Fruit fly (Drosophila melanogaster) whole organism, prepupa: ENCODE data around the gene HP4.

Source experiments
- CG16779 ChIP-seq: fragments of 200-800 bp; sonication (Bioruptor generic); optimal IDR thresholded peaks from 3 replicates; lab custom pipeline; 2017; ENCODE audit warnings: missing biosample characterization, mild to moderate bottlenecking, missing genetic modification characterization
- CG3032 ChIP-seq: fragments of 200-800 bp; optimal IDR thresholded peaks from 2 replicates; lab custom pipeline; 2019; ENCODE audit warnings: missing biosample characterization, mild to moderate bottlenecking, missing genetic modification characterization, moderate library complexity
- CG31627 ChIP-seq: fragments of 200-800 bp; sonication (Bioruptor generic); optimal IDR thresholded peaks from 3 replicates; lab custom pipeline; 2016; ENCODE audit warnings: missing biosample characterization, missing genetic modification characterization
- CG34406 ChIP-seq: fragments of 200-800 bp; sonication (Bioruptor generic); optimal IDR thresholded peaks from 3 replicates; lab custom pipeline; 2016; ENCODE audit warnings: missing biosample characterization, missing genetic modification characterization
- CG6276 ChIP-seq: fragments of 200-800 bp; sonication (Bioruptor generic); optimal IDR thresholded peaks from 2 replicates; lab custom pipeline; 2017; ENCODE audit warnings: missing biosample characterization, mild to moderate bottlenecking, missing genetic modification characterization
- CG6854 ChIP-seq: fragments of 200-800 bp; sonication (Bioruptor generic); optimal IDR thresholded peaks from 2 replicates; lab custom pipeline; 2017; ENCODE audit warnings: missing biosample characterization, mild to moderate bottlenecking, missing genetic modification characterization
- CG7368 ChIP-seq: fragments of 200-800 bp; sonication (Bioruptor generic); optimal IDR thresholded peaks from 3 replicates; lab custom pipeline; 2016; ENCODE audit warnings: missing biosample characterization, missing genetic modification characterization
- Eip78C ChIP-seq: fragments of 200-800 bp; sonication (Bioruptor generic); peaks from one replicate; lab custom pipeline; 2016; ENCODE audit warnings: missing biosample characterization, missing genetic modification characterization
- Hr4 ChIP-seq: fragments of 200-800 bp; sonication (Bioruptor generic); optimal IDR thresholded peaks from 3 replicates; lab custom pipeline; 2016; ENCODE audit warnings: missing biosample characterization, missing genetic modification characterization
- Lpt ChIP-seq: fragments of 200-800 bp; sonication (Bioruptor generic); optimal IDR thresholded peaks from 3 replicates; lab custom pipeline; 2016; ENCODE audit warnings: missing biosample characterization, missing genetic modification characterization
- achi ChIP-seq: fragments of 200-800 bp; sonication (Bioruptor generic); optimal IDR thresholded peaks from 3 replicates; lab custom pipeline; 2016; ENCODE audit warnings: missing biosample characterization, missing genetic modification characterization
- acj6 ChIP-seq: fragments of 200-800 bp; sonication (Bioruptor generic); optimal IDR thresholded peaks from 3 replicates; lab custom pipeline; 2016; ENCODE audit warnings: missing biosample characterization, missing genetic modification characterization
- esn ChIP-seq: fragments of 200-800 bp; sonication (Bioruptor generic); optimal IDR thresholded peaks from 2 replicates; lab custom pipeline; 2016; ENCODE audit warnings: missing biosample characterization, mild to moderate bottlenecking, missing genetic modification characterization, moderate library complexity
- fd59A ChIP-seq: fragments of 200-800 bp; sonication (Bioruptor generic); optimal IDR thresholded peaks from 2 replicates; lab custom pipeline; 2017; ENCODE audit warnings: missing biosample characterization, mild to moderate bottlenecking, missing genetic modification characterization, missing genetic modification reagents
- fd85E ChIP-seq: fragments of 200-800 bp; sonication (Bioruptor generic); optimal IDR thresholded peaks from 3 replicates; lab custom pipeline; 2016; ENCODE audit warnings: missing biosample characterization, missing genetic modification characterization
- fkh ChIP-seq: fragments of 200-800 bp; sonication (Bioruptor generic); optimal IDR thresholded peaks from 3 replicates; lab custom pipeline; 2017; ENCODE audit warnings: missing biosample characterization, mild to moderate bottlenecking, missing genetic modification characterization, moderate library complexity
- lz ChIP-seq: fragments of 200-800 bp; sonication (Bioruptor generic); optimal IDR thresholded peaks from 3 replicates; lab custom pipeline; 2016; ENCODE audit warnings: missing biosample characterization, missing genetic modification characterization
- ss ChIP-seq, 2 experiments: fragments of 200-800 bp; sonication (Bioruptor generic); optimal IDR thresholded peaks; 2 replicates in 1 of 2; 3 replicates in 1 of 2; lab custom pipeline; 2017 to 2018; ENCODE audit warnings: mild to moderate bottlenecking in 2 of 2, missing biosample characterization in 2 of 2, missing genetic modification characterization in 2 of 2, moderate library complexity in 1 of 2
- svp ChIP-seq: fragments of 200-800 bp; sonication (Bioruptor generic); peaks from one replicate; lab custom pipeline; 2016; ENCODE audit warnings: missing biosample characterization, missing genetic modification characterization
- vri ChIP-seq: fragments of 200-800 bp; sonication (Bioruptor generic); optimal IDR thresholded peaks from 3 replicates; lab custom pipeline; 2016; ENCODE audit warnings: missing biosample characterization, mild to moderate bottlenecking, missing genetic modification characterization

HP4 gene

DNA sequence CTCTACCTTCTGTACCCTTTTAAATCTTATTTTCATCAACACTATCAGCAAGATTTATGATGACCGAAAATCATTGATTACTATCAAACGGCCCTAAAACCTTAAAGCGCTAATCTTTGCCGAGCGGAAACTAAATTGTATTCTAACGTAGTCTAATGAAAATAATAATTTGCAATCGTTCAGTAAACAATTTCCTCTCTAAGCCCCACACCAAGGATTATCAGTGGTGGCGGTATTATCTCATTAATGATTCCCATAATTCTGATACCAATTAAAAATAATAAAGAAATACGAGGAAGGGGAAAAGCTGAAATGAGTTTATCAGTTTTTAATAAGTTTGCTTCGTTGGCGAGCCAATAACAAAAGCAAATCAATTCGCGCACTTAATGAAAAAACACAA is 32.0 kb downstream of the HP4 start:
- peak; percentile 27 for TF ChIP-seq Eip78C (GFP tag; lab: Kevin White, UChicago)
- peak; percentile 17 for TF ChIP-seq vri (GFP tag; lab: Kevin White, UChicago)
- TF ChIP-seq fd85E (GFP tag; lab: Kevin White, UChicago): no peak

DNA sequence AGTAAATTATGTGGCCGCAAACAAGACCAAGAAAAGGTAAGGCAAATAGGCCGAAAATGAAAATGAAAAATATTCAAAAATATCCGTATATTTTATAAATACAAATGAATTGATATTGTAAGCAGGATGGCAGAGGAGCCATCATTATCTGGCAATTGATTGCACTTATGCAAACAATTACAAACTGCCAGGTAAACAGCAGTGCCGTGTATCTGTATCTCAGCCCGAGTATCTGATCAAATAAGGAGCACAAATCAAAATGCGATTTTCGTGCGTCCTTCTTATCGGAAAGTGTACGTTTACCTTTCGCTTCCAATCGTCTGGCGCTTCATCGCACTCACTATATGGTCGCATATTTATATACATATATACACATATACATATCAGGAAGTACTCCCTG is 32.9 kb downstream of the HP4 start:
- TF ChIP-seq fkh: peak; percentile 58
- TF ChIP-seq Eip78C (GFP tag; lab: Kevin White, UChicago): peak; percentile 61
- peak; percentile 23 for TF ChIP-seq esn (GFP tag; lab: Kevin White, UChicago)
- TF ChIP-seq achi (GFP tag; lab: Kevin White, UChicago): no peak
- no peak for TF ChIP-seq CG7368 (GFP tag; lab: Kevin White, UChicago)

dm6 chr3L:7942403-7942952 is 33.5 kb downstream of the HP4 start:
- TF ChIP-seq Lpt (GFP tag; lab: Kevin White, UChicago) (no peak), Hr4 (GFP tag; lab: Kevin White, UChicago) (no peak), vri (GFP tag; lab: Kevin White, UChicago) (peak; percentile 71), acj6 (GFP tag; lab: Kevin White, UChicago) (no peak), CG16779 (no peak), svp (GFP tag; lab: Kevin White, UChicago) (peak; percentile 63), lz (GFP tag; lab: Kevin White, UChicago) (no peak)

DNA sequence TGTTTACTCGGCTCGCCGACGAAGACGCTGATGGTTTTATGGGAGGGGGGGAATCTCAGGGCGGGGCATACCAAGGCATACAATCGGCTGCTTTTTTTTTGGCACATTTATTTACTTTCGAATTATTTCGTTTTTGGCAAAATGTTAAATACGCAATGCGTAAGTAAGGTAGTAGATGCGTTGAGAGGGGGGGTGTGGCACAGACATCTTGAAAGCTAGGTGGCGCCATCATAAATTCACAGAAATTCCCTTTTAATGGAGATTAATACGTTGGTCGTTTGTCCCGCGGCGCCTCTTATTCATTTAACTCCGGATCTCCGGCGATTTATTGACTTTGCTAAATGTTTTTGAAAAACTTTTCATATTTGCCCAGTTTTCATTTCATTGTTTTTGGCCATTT is 34.4 kb downstream of the HP4 start:
- TF ChIP-seq fkh (peak; percentile 66), ss (GFP tag; optimal IDR thresholded peaks at IDR 0.05; lab: Kevin White, UChicago) (no peak)

DNA sequence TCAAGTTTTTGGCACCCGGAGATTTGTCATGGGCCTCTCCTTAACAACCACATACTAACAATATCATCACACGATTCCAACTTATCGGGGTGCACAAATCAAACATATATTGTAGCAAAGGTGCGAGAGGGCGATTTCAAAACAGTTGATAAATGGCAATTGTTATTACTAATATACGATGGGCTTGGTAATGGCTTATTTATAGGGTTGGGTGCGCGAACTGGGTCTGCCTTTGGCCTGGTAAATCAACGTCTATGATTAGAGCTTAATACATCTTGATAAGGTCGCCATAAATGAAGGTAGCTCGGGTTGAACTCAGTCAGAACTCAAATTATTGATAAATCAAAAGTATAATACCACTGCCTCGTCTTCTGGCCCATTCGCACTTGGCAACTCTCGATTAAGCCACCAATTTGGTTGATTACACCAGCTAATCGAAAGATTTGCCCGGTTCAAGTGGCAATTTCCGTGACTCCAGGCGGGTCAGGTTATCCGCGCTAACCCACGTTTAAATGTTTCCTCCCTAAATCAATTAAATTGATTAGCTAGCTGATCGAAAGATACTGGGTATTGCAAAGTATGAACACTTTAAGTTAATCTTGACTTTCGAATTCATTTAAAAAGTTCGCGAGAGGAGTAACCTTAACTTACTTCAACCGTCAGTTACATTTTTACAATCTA is 35.3 kb downstream of the HP4 start:
- TF ChIP-seq CG31627 (GFP tag; lab: Kevin White, UChicago) (no peak), vri (GFP tag; lab: Kevin White, UChicago) (peak; percentile 40)

DNA sequence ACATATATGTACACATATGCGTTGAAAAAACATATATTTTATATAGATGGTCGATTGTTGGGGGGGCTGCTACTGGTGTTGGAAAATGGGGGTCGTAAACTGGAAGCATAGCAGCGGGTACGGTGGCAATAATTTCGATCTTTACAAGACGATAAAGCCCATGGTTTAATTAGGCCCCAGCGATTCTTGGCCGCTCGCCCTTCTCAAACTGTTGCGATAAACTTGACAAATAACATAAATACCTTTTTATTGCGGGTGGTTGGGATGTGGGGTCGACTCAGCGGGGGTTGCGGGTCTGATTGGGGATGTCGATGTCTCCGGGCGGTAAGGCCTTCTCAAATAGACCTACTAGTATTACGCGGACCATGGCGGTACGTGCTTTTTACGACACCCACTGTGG is 37.3 kb downstream of the HP4 start:
- peak; percentile 67 for TF ChIP-seq fkh
- no peak for TF ChIP-seq CG6276 (GFP tag; lab: Kevin White, UChicago)
- TF ChIP-seq CG31627 (GFP tag; lab: Kevin White, UChicago): no peak
- no peak for TF ChIP-seq CG34406 (GFP tag; lab: Kevin White, UChicago)
- TF ChIP-seq, all 60 proteins: peak for 1

DNA sequence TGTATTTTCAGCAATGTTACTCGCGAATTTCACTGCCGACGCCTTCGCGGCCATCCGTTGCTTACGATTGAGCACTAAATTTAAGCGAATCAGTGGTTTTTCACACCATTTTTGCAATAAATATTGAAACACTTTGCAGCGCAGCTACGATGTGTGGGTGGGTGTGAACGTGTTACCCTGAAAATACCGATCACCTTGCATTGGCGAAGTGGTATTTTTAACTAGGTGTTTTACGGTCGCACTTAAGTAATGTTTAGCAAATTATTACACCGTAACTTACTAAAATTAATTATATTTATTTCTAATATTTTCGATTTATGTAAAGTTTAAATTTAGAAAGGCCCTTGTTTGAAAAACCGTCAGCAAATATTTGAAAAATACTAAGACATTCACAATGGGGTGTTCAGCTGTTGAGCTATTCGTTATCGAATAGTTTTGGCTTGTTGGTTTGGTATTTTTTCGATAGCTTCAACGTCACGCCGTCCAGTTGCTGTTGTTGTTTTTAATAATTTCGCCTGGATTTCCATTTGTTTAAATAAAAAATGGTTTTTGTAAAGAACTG is 39.9 kb downstream of the HP4 start, which contains the start of the genes syd and Srp9:
Gene syd (minus strand): TSS at position 188 of the 562 bp plus-strand sequence.
Gene Srp9 (plus strand): TSS at position 441 of the 562 bp plus-strand sequence.
- TF ChIP-seq CG6854 (GFP tag; lab: Kevin White, UChicago) (peak; percentile 51), acj6 (GFP tag; lab: Kevin White, UChicago) (no peak), fkh (peak; percentile 7), vri (GFP tag; lab: Kevin White, UChicago) (no peak), svp (GFP tag; lab: Kevin White, UChicago) (peak; percentile 28), CG3032 (tag; lab: Kevin White, UChicago) (no peak)

- TF ChIP-seq CG6276 (GFP tag; lab: Kevin White, UChicago) (no peak), CG7368 (GFP tag; lab: Kevin White, UChicago) (no peak), svp (GFP tag; lab: Kevin White, UChicago) (peak; percentile 72)
These were observed 40.5 kb downstream of the HP4 start for dm6 chr3L:7935409-7935932.

DNA sequence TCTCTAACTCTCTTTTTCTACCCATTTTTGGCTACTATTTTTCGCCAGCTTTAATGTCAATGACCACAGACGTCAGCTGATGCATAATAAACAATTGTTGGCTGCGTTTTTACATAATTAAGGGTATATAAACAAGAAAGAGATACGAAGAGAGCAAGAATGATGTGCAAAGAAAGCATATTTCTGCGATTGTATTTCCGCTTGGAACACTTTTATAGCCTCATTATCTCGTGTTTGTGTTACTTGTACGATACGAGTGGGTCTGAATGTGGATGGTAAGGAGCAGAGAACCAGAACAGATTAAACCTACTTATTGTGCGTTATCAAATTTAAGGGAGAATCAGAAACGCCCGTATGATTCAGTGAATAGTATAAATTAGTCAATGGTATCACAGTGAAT is 41.1 kb downstream of the HP4 start:
- TF ChIP-seq fd59A (GFP tag; lab: Kevin White, UChicago) (no peak), vri (GFP tag; lab: Kevin White, UChicago) (peak; percentile 62)
